Worm (Caenorhabditis elegans): ENCODE results near the gene sre-44.

sre-44 gene

ce11 chrII:13954077-13954476 is 4.7 kb downstream of the sre-44 start:
- TF ChIP-seq unc-120 (tag; optimal IDR thresholded peaks at IDR 0.05; ENCODE audit: poor library complexity, severe bottlenecking), result no peak

ce11 chrII:13954979-13955378 is 5.6 kb downstream of the sre-44 start:
- no peak for TF ChIP-seq nhr-237 (tag; optimal IDR thresholded peaks at IDR 0.05)
- no peak for TF ChIP-seq drap-1 (GFP tag; optimal IDR thresholded peaks at IDR 0.05)
- no peak for TF ChIP-seq sem-2 (GFP tag; optimal IDR thresholded peaks at IDR 0.05)
- TF ChIP-seq ham-2 (GFP tag; optimal IDR thresholded peaks at IDR 0.05), result no peak

ce11 chrII:13956529-13956928 is 7.1 kb downstream of the sre-44 start:
- no peak for TF ChIP-seq mls-2 (tag; optimal IDR thresholded peaks at IDR 0.05)

- TF ChIP-seq nhr-12 (tag; optimal IDR thresholded peaks at IDR 0.05) (no peak), zip-8 (tag; optimal IDR thresholded peaks at IDR 0.05) (no peak)
These were observed 8.0 kb downstream of the sre-44 start, which contains the start of gene zip-3 for ce11 chrII:13957437-13957836. zip-3 (minus strand) TSS chrII:13957457.

- TF ChIP-seq cnd-1 (tag; optimal IDR thresholded peaks at IDR 0.05) (no peak), nhr-76 (tag; optimal IDR thresholded peaks at IDR 0.05) (no peak), tbx-8 (GFP tag; optimal IDR thresholded peaks at IDR 0.05) (no peak), pha-4 (tag; optimal IDR thresholded peaks at IDR 0.05) (no peak), lin-13 (tag; optimal IDR thresholded peaks at IDR 0.05) (no peak), unc-120 (tag; optimal IDR thresholded peaks at IDR 0.05; ENCODE audit: poor library complexity, severe bottlenecking) (no peak), ceh-39 (tag; optimal IDR thresholded peaks at IDR 0.05) (no peak), lsy-2 (tag; optimal IDR thresholded peaks at IDR 0.05) (no peak), mls-2 (tag; optimal IDR thresholded peaks at IDR 0.05) (no peak)
These were observed 9.0 kb downstream of the sre-44 start for ce11 chrII:13958359-13958758.

ce11 chrII:13961567-13961966 is 12.2 kb downstream of the sre-44 start:
- TF ChIP-seq ces-1 (GFP tag; optimal IDR thresholded peaks at IDR 0.05) (no peak), bed-3 (GFP tag; optimal IDR thresholded peaks at IDR 0.05) (no peak), sptf-1 (tag; optimal IDR thresholded peaks at IDR 0.05) (no peak), hlh-1 (tag; optimal IDR thresholded peaks at IDR 0.05) (no peak), snpc-4 (tag; optimal IDR thresholded peaks at IDR 0.05) (no peak), ztf-11 (tag; optimal IDR thresholded peaks at IDR 0.05) (no peak), nhr-76 (tag; optimal IDR thresholded peaks at IDR 0.05) (no peak), nhr-28 (tag; optimal IDR thresholded peaks at IDR 0.05) (no peak), elt-1 (tag; optimal IDR thresholded peaks at IDR 0.05; ENCODE audit: borderline replicate concordance, insufficient read depth) (no peak), ceh-43 (GFP tag; optimal IDR thresholded peaks at IDR 0.05) (no peak), mls-2 (tag; optimal IDR thresholded peaks at IDR 0.05) (no peak), ham-2 (GFP tag; optimal IDR thresholded peaks at IDR 0.05) (no peak), unc-120 (tag; optimal IDR thresholded peaks at IDR 0.05; ENCODE audit: poor library complexity, severe bottlenecking) (no peak), ceh-83 (GFP tag; optimal IDR thresholded peaks at IDR 0.05) (no peak), sem-2 (GFP tag; optimal IDR thresholded peaks at IDR 0.05) (no peak)

- no peak for TF ChIP-seq ztf-11 (tag; optimal IDR thresholded peaks at IDR 0.05)
- TF ChIP-seq mab-5 (tag; optimal IDR thresholded peaks at IDR 0.05), result no peak
- TF ChIP-seq elt-1 (tag; optimal IDR thresholded peaks at IDR 0.05; ENCODE audit: borderline replicate concordance, insufficient read depth), result no peak
- no peak for TF ChIP-seq unc-120 (tag; optimal IDR thresholded peaks at IDR 0.05; ENCODE audit: poor library complexity, severe bottlenecking)
- no peak for TF ChIP-seq blmp-1 (tag; optimal IDR thresholded peaks at IDR 0.05)
- TF ChIP-seq M03D4.4 (tag; optimal IDR thresholded peaks at IDR 0.05), result no peak
These were observed 12.9 kb downstream of the sre-44 start, which contains the start of gene rpi-1 for ce11 chrII:13962319-13962718. rpi-1 (minus strand) TSS chrII:13962419.

All from whole organism, mixed stage, embryonic.